Fruit fly (Drosophila melanogaster) whole organism, embryonic: Measurements from ENCODE around the gene CG6738.

Experiments
- ATbp ChIP-seq: fragments of 200-800 bp; sonication (Bioruptor generic); optimal IDR thresholded peaks from 2 replicates; lab custom pipeline; 2017; ENCODE audit warnings: missing biosample characterization, mild to moderate bottlenecking, missing genetic modification characterization, missing genetic modification reagents
- Atf-2 ChIP-seq: fragments of 200-800 bp; sonication (Bioruptor generic); optimal IDR thresholded peaks from 2 replicates; lab custom pipeline; 2016; ENCODE audit warnings: missing biosample characterization, missing genetic modification characterization
- B-H1 ChIP-seq: fragments of 200-800 bp; sonication (Bioruptor generic); IDR thresholded peaks from 3 replicates; pipeline ENCODE4 v1.3.6; 2022; ENCODE audit warnings: missing biosample characterization, missing genetic modification characterization
- Bdp1 ChIP-seq: fragments of 200-800 bp; sonication (Bioruptor generic); optimal IDR thresholded peaks from 3 replicates; lab custom pipeline; 2016; ENCODE audit warnings: missing biosample characterization, missing genetic modification characterization
- C15 ChIP-seq: fragments of 200-800 bp; sonication (Bioruptor generic); IDR thresholded peaks from 3 replicates; pipeline ENCODE4 v1.3.6; 2022; ENCODE audit warnings: missing biosample characterization, missing genetic modification characterization
- CG10209 ChIP-seq: fragments of 200-800 bp; sonication (Bioruptor generic); optimal IDR thresholded peaks from 3 replicates; lab custom pipeline; 2017; ENCODE audit warnings: missing biosample characterization, mild to moderate bottlenecking, missing genetic modification characterization, missing genetic modification reagents
- CG10267 ChIP-seq: fragments of 200-800 bp; sonication (Bioruptor generic); optimal IDR thresholded peaks from 2 replicates; lab custom pipeline; 2018; ENCODE audit warnings: missing biosample characterization, mild to moderate bottlenecking, missing genetic modification characterization, moderate library complexity
- CG10321 ChIP-seq: fragments of 200-800 bp; sonication (Bioruptor generic); IDR thresholded peaks from 2 replicates; pipeline ENCODE4 v1.3.6; 2022; ENCODE audit warnings: missing biosample characterization, missing genetic modification characterization
- CG10431 ChIP-seq: fragments of 200-800 bp; sonication (Bioruptor generic); optimal IDR thresholded peaks from 3 replicates; lab custom pipeline; 2018; ENCODE audit warnings: missing biosample characterization, mild to moderate bottlenecking, missing genetic modification characterization
- CG10959 ChIP-seq: fragments of 200-800 bp; sonication (Bioruptor generic); IDR thresholded peaks from 2 replicates; pipeline ENCODE4 v1.3.6; 2022; ENCODE audit warnings: missing biosample characterization, missing genetic modification characterization
- CG11093 ChIP-seq: fragments of 200-800 bp; sonication (Bioruptor generic); IDR thresholded peaks from 3 replicates; pipeline ENCODE4 v1.3.6; 2022; ENCODE audit warnings: missing biosample characterization, missing genetic modification characterization
- CG12391 ChIP-seq: fragments of 200-800 bp; sonication (Bioruptor generic); optimal IDR thresholded peaks from 3 replicates; lab custom pipeline; 2018; ENCODE audit warnings: missing biosample characterization, mild to moderate bottlenecking, missing genetic modification characterization, moderate library complexity
- CG13123 ChIP-seq: fragments of 200-800 bp; sonication (Bioruptor generic); optimal IDR thresholded peaks from 2 replicates; lab custom pipeline; 2016; ENCODE audit warnings: missing biosample characterization, missing genetic modification characterization
- CG14441 ChIP-seq: fragments of 200-800 bp; sonication (Bioruptor generic); IDR thresholded peaks from 2 replicates; pipeline ENCODE4 v1.3.6; 2022; ENCODE audit warnings: missing biosample characterization, missing genetic modification characterization
- CG14965 ChIP-seq: fragments of 200-800 bp; sonication (Bioruptor generic); optimal IDR thresholded peaks from 2 replicates; lab custom pipeline; 2016; ENCODE audit warnings: missing biosample characterization, missing genetic modification characterization, borderline replicate concordance
- CG1602 ChIP-seq: fragments of 200-800 bp; sonication (Bioruptor generic); optimal IDR thresholded peaks from 3 replicates; lab custom pipeline; 2016; ENCODE audit warnings: missing biosample characterization, missing genetic modification characterization
- CG2712 ChIP-seq: fragments of 200-800 bp; optimal IDR thresholded peaks from 3 replicates; lab custom pipeline; 2019; ENCODE audit warnings: missing biosample characterization, mild to moderate bottlenecking, missing genetic modification characterization, moderate library complexity
- CG2889 ChIP-seq: fragments of 200-800 bp; sonication (Bioruptor generic); IDR thresholded peaks from 3 replicates; pipeline ENCODE4 v1.3.6; 2022; ENCODE audit warnings: missing biosample characterization, missing genetic modification characterization
- CG34224 ChIP-seq: fragments of 200-800 bp; sonication (Bioruptor generic); IDR thresholded peaks from 3 replicates; pipeline ENCODE4 v1.3.6; 2022; ENCODE audit warnings: missing biosample characterization, missing genetic modification characterization; ENCODE audit not compliant: partially characterized antibody
- CG8089 ChIP-seq: fragments of 200-800 bp; sonication (Bioruptor generic); optimal IDR thresholded peaks from 3 replicates; lab custom pipeline; 2016; ENCODE audit warnings: missing biosample characterization, missing genetic modification characterization
- CG8290 ChIP-seq, 3 experiments: fragments of 200-800 bp; sonication (Bioruptor generic); optimal IDR thresholded peaks; 2 replicates each; lab custom pipeline; 2016 to 2019; ENCODE audit warnings: missing biosample characterization in 3 of 3, missing genetic modification characterization in 3 of 3, mild to moderate bottlenecking in 2 of 3, moderate library complexity in 1 of 3
- CG9727 ChIP-seq: fragments of 200-800 bp; sonication (Bioruptor generic); optimal IDR thresholded peaks from 3 replicates; lab custom pipeline; 2017; ENCODE audit warnings: missing biosample characterization, mild to moderate bottlenecking, missing genetic modification characterization
- Dip3 ChIP-seq: fragments of 200-800 bp; sonication (Bioruptor generic); optimal IDR thresholded peaks from 3 replicates; lab custom pipeline; 2016; ENCODE audit warnings: missing biosample characterization, missing genetic modification characterization
- Fer2 ChIP-seq: fragments of 200-800 bp; sonication (Bioruptor generic); optimal IDR thresholded peaks from 2 replicates; lab custom pipeline; 2018; ENCODE audit warnings: missing biosample characterization, mild to moderate bottlenecking, missing genetic modification characterization, moderate library complexity
- NC2α ChIP-seq: fragments of 200-800 bp; sonication (Bioruptor generic); optimal IDR thresholded peaks from 2 replicates; lab custom pipeline; 2016; ENCODE audit warnings: missing biosample characterization, missing genetic modification characterization
- Oli ChIP-seq: fragments of 200-800 bp; sonication (Bioruptor generic); optimal IDR thresholded peaks from 2 replicates; lab custom pipeline; 2018; ENCODE audit warnings: missing biosample characterization, mild to moderate bottlenecking, missing genetic modification characterization, moderate library complexity
- Pdp1 ChIP-seq, 2 experiments: fragments of 200-800 bp; sonication (Bioruptor generic); optimal IDR thresholded peaks; 3 replicates each; lab custom pipeline; 2016; ENCODE audit warnings: missing biosample characterization in 2 of 2, missing genetic modification characterization in 2 of 2, mild to moderate bottlenecking in 1 of 2, moderate library complexity in 1 of 2
- Rx ChIP-seq: fragments of 200-800 bp; sonication (Bioruptor generic); IDR thresholded peaks from 2 replicates; pipeline ENCODE4 v1.3.6; 2022; ENCODE audit warnings: missing biosample characterization, missing genetic modification characterization
- Side ChIP-seq: fragments of 200-800 bp; sonication (Bioruptor generic); optimal IDR thresholded peaks from 2 replicates; lab custom pipeline; 2016; ENCODE audit warnings: missing biosample characterization, missing genetic modification characterization
- Sin3A ChIP-seq: fragments of >200 bp; optimal IDR thresholded peaks from 2 replicates; lab custom pipeline; 2018
- Sox100B ChIP-seq: fragments of 200-800 bp; sonication (Bioruptor generic); optimal IDR thresholded peaks from 3 replicates; lab custom pipeline; 2018; ENCODE audit warnings: missing biosample characterization, mild to moderate bottlenecking, missing genetic modification characterization
- Xrp1 ChIP-seq: fragments of 200-800 bp; sonication (Bioruptor generic); IDR thresholded peaks from 2 replicates; pipeline ENCODE4 v1.3.6; 2022; ENCODE audit warnings: missing biosample characterization, missing genetic modification characterization
- btn ChIP-seq: fragments of 200-800 bp; sonication (Bioruptor generic); optimal IDR thresholded peaks from 2 replicates; lab custom pipeline; 2016; ENCODE audit warnings: missing biosample characterization, missing genetic modification characterization
- cad ChIP-seq: fragments of >200 bp; optimal IDR thresholded peaks from 2 replicates; lab custom pipeline; 2017; ENCODE audit warnings: missing biosample characterization, missing genetic modification characterization
- cas ChIP-seq: fragments of 200-800 bp; sonication (Bioruptor generic); IDR thresholded peaks from 2 replicates; pipeline ENCODE4 v1.3.6; 2022; ENCODE audit warnings: missing biosample characterization, missing genetic modification characterization
- danr ChIP-seq: fragments of 200-800 bp; sonication (Bioruptor generic); IDR thresholded peaks from 2 replicates; pipeline ENCODE4 v1.3.6; 2022; ENCODE audit warnings: missing biosample characterization, missing genetic modification characterization
- dpn ChIP-seq, 2 experiments: fragments of 200-800 bp; sonication (Bioruptor generic); optimal IDR thresholded peaks; 3 replicates each; lab custom pipeline; 2016; ENCODE audit warnings: missing biosample characterization in 2 of 2, missing genetic modification characterization in 2 of 2
- esg ChIP-seq: fragments of 200-800 bp; sonication (Bioruptor generic); conservative IDR thresholded peaks from 2 replicates; pipeline ENCODE4 v1.3.6; 2022; ENCODE audit warnings: missing biosample characterization, missing genetic modification characterization
- kah ChIP-seq: fragments of 200-800 bp; sonication (Bioruptor generic); optimal IDR thresholded peaks from 2 replicates; lab custom pipeline; 2018; ENCODE audit warnings: missing biosample characterization, mild to moderate bottlenecking, missing genetic modification characterization
- lbe ChIP-seq: fragments of 200-800 bp; sonication (Bioruptor generic); optimal IDR thresholded peaks from 2 replicates; lab custom pipeline; 2016; ENCODE audit warnings: missing biosample characterization, mild to moderate bottlenecking, missing genetic modification characterization
- lola ChIP-seq, 3 experiments: fragments of >200 bp in 2 of 3; fragments of 200-800 bp in 1 of 3; sonication (Bioruptor generic) in 1 of 3; optimal IDR thresholded peaks; 2 replicates each; lab custom pipeline; 2017 to 2019; ENCODE audit warnings: missing biosample characterization in 3 of 3, missing genetic modification characterization in 3 of 3, mild to moderate bottlenecking in 1 of 3, moderate library complexity in 1 of 3
- maf-S ChIP-seq: fragments of 200-800 bp; sonication (Bioruptor generic); optimal IDR thresholded peaks from 2 replicates; lab custom pipeline; 2016; ENCODE audit warnings: missing biosample characterization, missing genetic modification characterization
- mam ChIP-seq: fragments of 200-800 bp; sonication (Bioruptor generic); optimal IDR thresholded peaks from 3 replicates; lab custom pipeline; 2016; ENCODE audit warnings: missing biosample characterization, missing genetic modification characterization
- otp ChIP-seq: fragments of 200-800 bp; sonication (Bioruptor generic); IDR thresholded peaks from 3 replicates; pipeline ENCODE4, ENCODE4 v1.3.6; 2022; ENCODE audit warnings: missing biosample characterization, missing genetic modification characterization
- salm ChIP-seq: fragments of 200-800 bp; sonication (Bioruptor generic); optimal IDR thresholded peaks from 2 replicates; lab custom pipeline; 2018; ENCODE audit warnings: missing biosample characterization, mild to moderate bottlenecking, missing genetic modification characterization
- sens-2 ChIP-seq: fragments of 200-800 bp; sonication (Bioruptor generic); IDR thresholded peaks from 2 replicates; pipeline ENCODE4 v1.3.6; 2022; ENCODE audit warnings: missing biosample characterization, missing genetic modification characterization
- tin ChIP-seq: fragments of 200-800 bp; sonication (Bioruptor generic); optimal IDR thresholded peaks from 3 replicates; lab custom pipeline; 2016; ENCODE audit warnings: missing biosample characterization, missing genetic modification characterization
- toy ChIP-seq: fragments of 200-800 bp; sonication (Bioruptor generic); IDR thresholded peaks from 2 replicates; pipeline ENCODE4 v1.3.6; 2022; ENCODE audit warnings: missing biosample characterization, missing genetic modification characterization
- ttk ChIP-seq: fragments of 200-800 bp; sonication (Bioruptor generic); IDR thresholded peaks from 2 replicates; pipeline ENCODE4 v2.1.2; 2022; ENCODE audit warnings: missing biosample characterization, missing genetic modification characterization
- zf30C ChIP-seq: fragments of 200-800 bp; sonication (Bioruptor generic); optimal IDR thresholded peaks from 3 replicates; lab custom pipeline; 2018; ENCODE audit warnings: missing biosample characterization, mild to moderate bottlenecking, missing genetic modification characterization

The CG6738 gene

dm6 chr3R:23133301-23133828 is 34.0 kb downstream of the CG6738 start (continued):
- TF ChIP-seq Fer2 (tag; lab: Kevin White, UChicago): no peak
- no peak for TF ChIP-seq Sin3A (lab: Kevin White, UChicago)
- TF ChIP-seq Bdp1 (GFP tag; lab: Kevin White, UChicago): no peak
- TF ChIP-seq C15 (GFP tag; lab: Robert Waterston, UW): no peak
- no peak for TF ChIP-seq ttk
- no peak for TF ChIP-seq salm (tag; lab: Kevin White, UChicago)
- no peak for TF ChIP-seq CG34224 (GFP tag; lab: Robert Waterston, UW)
- no peak for TF ChIP-seq mam (GFP tag; lab: Kevin White, UChicago)
- TF ChIP-seq CG8290 (GFP tag; optimal IDR thresholded peaks at IDR 0.05; lab: Kevin White, UChicago): no peak
- TF ChIP-seq CG8290 (tag; optimal IDR thresholded peaks at IDR 0.05; lab: Kevin White, UChicago): no peak
- peak; percentile 64 for TF ChIP-seq CG9727
- peak; percentile 28 for TF ChIP-seq CG1602
- peak; percentile 55; the same call in 1 of the 2 replicates for TF ChIP-seq Xrp1 (GFP tag; lab: Robert Waterston, UW)
- TF ChIP-seq CG12391 (tag; lab: Kevin White, UChicago): no peak
- TF ChIP-seq CG14441 (GFP tag; lab: Robert Waterston, UW): no peak
- TF ChIP-seq CG10209 (GFP tag; lab: Kevin White, UChicago): no peak
- no peak for TF ChIP-seq ATbp
- no peak for TF ChIP-seq Oli (tag; lab: Kevin White, UChicago)
- no peak for TF ChIP-seq CG11093
- TF ChIP-seq Atf-2 (GFP tag; lab: Kevin White, UChicago): no peak
- no peak for TF ChIP-seq cad (GFP tag; lab: Kevin White, UChicago)
- no peak for TF ChIP-seq cas (GFP tag; lab: Robert Waterston, UW)
- peak; percentile 48 for TF ChIP-seq CG2712
- no peak for TF ChIP-seq CG13123 (GFP tag; lab: Kevin White, UChicago)
- no peak for TF ChIP-seq kah (GFP tag; lab: Kevin White, UChicago)
- no peak for TF ChIP-seq maf-S (GFP tag; lab: Kevin White, UChicago)
- TF ChIP-seq toy (GFP tag; lab: Robert Waterston, UW): no peak
- TF ChIP-seq Rx (GFP tag; lab: Robert Waterston, UW): no peak
- TF ChIP-seq CG2889 (GFP tag; lab: Robert Waterston, UW): no peak
- TF ChIP-seq CG14965: no peak
- no peak for TF ChIP-seq CG10959 (GFP tag; lab: Robert Waterston, UW)
- TF ChIP-seq otp (GFP tag; lab: Robert Waterston, UW): 0 out of 3 replicates have a peak, but pooled peaks have one; percentile 16
- no peak for TF ChIP-seq NC2α
- no peak for TF ChIP-seq Dip3 (GFP tag; lab: Kevin White, UChicago)
- TF ChIP-seq Sox100B (GFP tag; lab: Kevin White, UChicago): no peak
- no peak for TF ChIP-seq CG10267 (tag; lab: Kevin White, UChicago)
- TF ChIP-seq tin (GFP tag; lab: Kevin White, UChicago): no peak
- 0 out of 2 replicates have a peak, but pooled peaks have one; percentile 5 for TF ChIP-seq sens-2
- TF ChIP-seq CG8089 (GFP tag; lab: Kevin White, UChicago): no peak
- no peak for TF ChIP-seq B-H1
- TF ChIP-seq lbe (GFP tag; lab: Kevin White, UChicago): no peak
- no peak for TF ChIP-seq danr
- peak; percentile 90 for TF ChIP-seq CG10321 (GFP tag; lab: Robert Waterston, UW)
- no peak for TF ChIP-seq CG10431
- 0 out of 2 replicates have a peak, but pooled peaks have one; percentile 7 for TF ChIP-seq esg
- peak in 1 of 2 experiments; percentile 13 for TF ChIP-seq dpn (GFP tag; optimal IDR thresholded peaks at IDR 0.05; lab: Kevin White, UChicago)
- TF ChIP-seq btn (GFP tag; lab: Kevin White, UChicago): no peak
- TF ChIP-seq Side: no peak
- peak; percentile 80 for TF ChIP-seq zf30C
- no peak for TF ChIP-seq Pdp1 (GFP tag; optimal IDR thresholded peaks at IDR 0.05; lab: Kevin White, UChicago)
- peak in 1 of 3 experiments; percentile 5 for TF ChIP-seq lola (GFP tag; optimal IDR thresholded peaks at IDR 0.05; lab: Kevin White, UChicago)
